Worm (Caenorhabditis elegans) whole organism, mixed stage, embryonic: ENCODE data around the gene W02G9.3.
A peak's percentile ranks its signal among the peaks of the same experiment; 100 is the strongest.

Experiments
- M03D4.4 ChIP-seq: sonication (generic microtip); optimal IDR thresholded peaks from 2 replicates; lab custom pipeline; 2017; ENCODE audit warnings: mild to moderate bottlenecking, missing genetic modification characterization, missing compliant biosample characterization
- blmp-1 ChIP-seq: fragments of 150-350 bp; optimal IDR thresholded peaks from 2 replicates; lab custom pipeline; 2014; ENCODE audit warnings: missing biosample characterization, missing genetic modification characterization
- ceh-39 ChIP-seq: fragments of 150-350 bp; optimal IDR thresholded peaks from 2 replicates; lab custom pipeline; 2014; ENCODE audit warnings: missing biosample characterization, missing genetic modification characterization
- ceh-43 ChIP-seq: fragments of 200-800 bp; sonication (Bioruptor generic); optimal IDR thresholded peaks from 2 replicates; lab custom pipeline; 2018; ENCODE audit warnings: mild to moderate bottlenecking, missing genetic modification characterization, moderate library complexity, missing compliant biosample characterization
- ceh-83 ChIP-seq: fragments of 200-800 bp; sonication (Bioruptor generic); optimal IDR thresholded peaks from 2 replicates; lab custom pipeline; 2018; ENCODE audit warnings: mild to moderate bottlenecking, missing genetic modification characterization, missing compliant biosample characterization
- ces-1 ChIP-seq: fragments of 150-350 bp; optimal IDR thresholded peaks from 2 replicates; lab custom pipeline; 2014; ENCODE audit warnings: missing biosample characterization, missing genetic modification reagents, missing genetic modification characterization
- elt-1 ChIP-seq: sonication (generic microtip); optimal IDR thresholded peaks from 2 replicates; lab custom pipeline; 2017; ENCODE audit warnings: missing genetic modification characterization, mild to moderate bottlenecking, missing compliant biosample characterization, antibody characterized with exemption, moderate library complexity, borderline replicate concordance; ENCODE audit not compliant: insufficient read depth
- elt-3 ChIP-seq: fragments of 150-350 bp; optimal IDR thresholded peaks from 2 replicates; lab custom pipeline; 2014; ENCODE audit warnings: missing biosample characterization, missing genetic modification characterization
- flh-1 ChIP-seq: fragments of 200-800 bp; sonication (Bioruptor generic); optimal IDR thresholded peaks from 2 replicates; lab custom pipeline; 2018; ENCODE audit warnings: mild to moderate bottlenecking, missing genetic modification characterization, moderate library complexity, missing compliant biosample characterization
- ham-2 ChIP-seq: fragments of 200-800 bp; sonication (Bioruptor generic); optimal IDR thresholded peaks from 2 replicates; lab custom pipeline; 2018; ENCODE audit warnings: mild to moderate bottlenecking, missing genetic modification characterization, missing compliant biosample characterization
- hlh-1 ChIP-seq: fragments of 150-350 bp; optimal IDR thresholded peaks from 2 replicates; lab custom pipeline; 2014; ENCODE audit warnings: missing biosample characterization, missing genetic modification reagents, missing genetic modification characterization
- lin-13 ChIP-seq: fragments of 150-350 bp; optimal IDR thresholded peaks from 2 replicates; lab custom pipeline; 2014; ENCODE audit warnings: missing biosample characterization, missing genetic modification characterization
- lin-32 ChIP-seq: fragments of 200-800 bp; sonication (Bioruptor generic); optimal IDR thresholded peaks from 2 replicates; lab custom pipeline; 2018; ENCODE audit warnings: mild to moderate bottlenecking, missing genetic modification characterization, missing compliant biosample characterization
- lsy-2 ChIP-seq: fragments of 150-350 bp; optimal IDR thresholded peaks from 2 replicates; lab custom pipeline; 2014; ENCODE audit warnings: missing biosample characterization, missing genetic modification characterization
- mab-5 ChIP-seq: fragments of 150-350 bp; optimal IDR thresholded peaks from 2 replicates; lab custom pipeline; 2014; ENCODE audit warnings: missing biosample characterization, missing genetic modification characterization
- mep-1 ChIP-seq: fragments of 150-350 bp; optimal IDR thresholded peaks from 2 replicates; lab custom pipeline; 2017; ENCODE audit warnings: missing biosample characterization, missing genetic modification reagents, missing genetic modification characterization, inconsistent platforms
- mls-2 ChIP-seq: sonication (generic microtip); optimal IDR thresholded peaks from 2 replicates; lab custom pipeline; 2016; ENCODE audit warnings: mild to moderate bottlenecking, missing genetic modification characterization, moderate library complexity, missing compliant biosample characterization
- nhr-12 ChIP-seq: fragments of 150-350 bp; optimal IDR thresholded peaks from 2 replicates; lab custom pipeline; 2014; ENCODE audit warnings: missing biosample characterization, missing genetic modification characterization
- nhr-2 ChIP-seq: fragments of 150-350 bp; optimal IDR thresholded peaks from 2 replicates; lab custom pipeline; 2014; ENCODE audit warnings: missing biosample characterization, missing genetic modification characterization
- nhr-237 ChIP-seq: fragments of 150-350 bp; optimal IDR thresholded peaks from 2 replicates; lab custom pipeline; 2014; ENCODE audit warnings: missing biosample characterization, missing genetic modification characterization
- nhr-28 ChIP-seq: fragments of 150-350 bp; optimal IDR thresholded peaks from 2 replicates; lab custom pipeline; 2014; ENCODE audit warnings: missing biosample characterization, missing genetic modification characterization
- nhr-76 ChIP-seq: sonication (generic microtip); optimal IDR thresholded peaks from 2 replicates; lab custom pipeline; 2017; ENCODE audit warnings: missing biosample characterization, missing genetic modification characterization
- pha-4 ChIP-seq: fragments of 150-350 bp; optimal IDR thresholded peaks from 2 replicates; lab custom pipeline; 2018; ENCODE audit warnings: missing biosample characterization, missing genetic modification reagents, missing genetic modification characterization
- sem-2 ChIP-seq: fragments of 200-800 bp; sonication (Bioruptor generic); optimal IDR thresholded peaks from 2 replicates; lab custom pipeline; 2018; ENCODE audit warnings: mild to moderate bottlenecking, missing genetic modification characterization, missing compliant biosample characterization
- snpc-4 ChIP-seq: fragments of 150-350 bp; optimal IDR thresholded peaks from 2 replicates; lab custom pipeline; 2014; ENCODE audit warnings: missing biosample characterization, missing genetic modification characterization
- sptf-1 ChIP-seq: sonication (generic microtip); optimal IDR thresholded peaks from 2 replicates; lab custom pipeline; 2017; ENCODE audit warnings: mild to moderate bottlenecking, missing genetic modification characterization, moderate library complexity, missing compliant biosample characterization
- tbx-8 ChIP-seq: fragments of 200-800 bp; sonication (Bioruptor generic); optimal IDR thresholded peaks from 2 replicates; lab custom pipeline; 2018; ENCODE audit warnings: mild to moderate bottlenecking, missing genetic modification characterization, moderate library complexity, missing compliant biosample characterization
- unc-120 ChIP-seq: sonication (generic microtip); optimal IDR thresholded peaks from 2 replicates; lab custom pipeline; 2017; ENCODE audit warnings: missing genetic modification characterization, missing compliant biosample characterization; ENCODE audit not compliant: poor library complexity, severe bottlenecking
- unc-39 ChIP-seq: fragments of 150-350 bp; optimal IDR thresholded peaks from 2 replicates; lab custom pipeline; 2014; ENCODE audit warnings: missing biosample characterization, missing genetic modification characterization
- zip-8 ChIP-seq: fragments of 150-350 bp; optimal IDR thresholded peaks from 2 replicates; lab custom pipeline; 2014; ENCODE audit warnings: missing biosample characterization, missing genetic modification characterization
- ztf-11 ChIP-seq: fragments of 150-350 bp; optimal IDR thresholded peaks from 2 replicates; lab custom pipeline; 2014; ENCODE audit warnings: missing biosample characterization, missing genetic modification characterization

Gene W02G9.3

DNA sequence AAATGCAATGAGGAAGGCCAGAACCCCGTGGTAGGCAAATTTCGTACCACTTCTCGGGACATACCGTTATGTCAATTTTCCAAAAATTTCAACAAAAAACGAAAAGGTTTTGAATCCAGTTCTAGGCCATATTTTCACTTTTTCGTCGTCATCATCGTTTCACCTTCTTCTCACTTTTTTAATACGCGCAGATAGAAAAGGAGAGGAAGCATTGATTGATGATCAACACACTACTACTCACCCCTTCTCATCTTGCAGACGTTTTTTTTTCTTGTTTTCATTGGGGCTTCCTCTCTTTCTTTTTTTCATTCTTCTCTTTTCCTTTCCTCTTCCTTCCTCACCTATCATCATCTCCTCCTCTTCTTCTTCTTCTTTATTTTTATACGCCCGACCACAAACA is 2.9 kb downstream of the W02G9.3 start:
- TF ChIP-seq flh-1 (GFP tag; lab: Kevin White, UChicago) (no peak), ceh-83 (GFP tag; lab: Kevin White, UChicago) (no peak), blmp-1 (peak; percentile 6)

DNA sequence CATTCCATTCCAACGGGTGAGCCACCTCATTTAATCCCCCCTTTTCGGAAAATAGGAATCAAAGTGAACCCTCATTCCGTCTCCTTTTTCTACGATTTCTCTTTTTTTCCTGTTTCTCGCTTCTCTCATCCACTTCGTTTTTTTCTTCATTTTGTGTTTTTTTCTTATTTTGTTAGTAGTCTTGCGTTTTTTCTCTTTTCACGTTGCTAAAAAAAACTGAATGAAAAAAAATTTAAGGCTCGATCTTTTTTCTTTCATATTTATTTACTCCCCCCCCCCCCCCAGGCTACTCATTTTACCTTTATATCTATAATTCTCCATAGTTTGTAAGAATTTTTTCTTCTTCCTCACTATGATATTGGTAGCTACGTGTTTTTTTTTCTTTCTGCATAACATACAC is 4.9 kb downstream of the W02G9.3 start:
- TF ChIP-seq mls-2 (tag; lab: Kevin White, UChicago) (no peak), M03D4.4 (tag; lab: Kevin White, UChicago) (no peak), nhr-237 (no peak)

DNA sequence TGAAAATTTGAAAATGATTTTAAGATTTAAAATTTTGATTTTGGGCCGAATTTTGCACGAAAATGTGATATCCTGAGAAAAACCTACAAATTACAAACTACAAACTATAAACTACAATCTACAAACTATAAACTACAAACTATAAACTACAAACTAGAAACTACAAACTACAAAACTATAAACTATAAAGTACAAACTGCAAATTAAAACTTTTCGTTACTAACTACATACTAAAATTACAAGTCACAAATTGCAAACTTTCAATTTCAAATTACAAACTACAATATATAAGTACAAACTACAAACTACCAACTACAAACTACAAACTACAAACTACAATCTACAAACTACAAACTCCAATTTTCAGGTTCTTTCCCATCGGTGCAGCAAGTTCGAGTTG is 10.7 kb downstream of the W02G9.3 start:
- TF ChIP-seq lsy-2 (tag; lab: Kevin White, UChicago) (no peak), ham-2 (GFP tag; lab: Kevin White, UChicago) (no peak), ceh-83 (GFP tag; lab: Kevin White, UChicago) (no peak), lin-32 (GFP tag; lab: Kevin White, UChicago) (no peak), nhr-237 (no peak)

DNA sequence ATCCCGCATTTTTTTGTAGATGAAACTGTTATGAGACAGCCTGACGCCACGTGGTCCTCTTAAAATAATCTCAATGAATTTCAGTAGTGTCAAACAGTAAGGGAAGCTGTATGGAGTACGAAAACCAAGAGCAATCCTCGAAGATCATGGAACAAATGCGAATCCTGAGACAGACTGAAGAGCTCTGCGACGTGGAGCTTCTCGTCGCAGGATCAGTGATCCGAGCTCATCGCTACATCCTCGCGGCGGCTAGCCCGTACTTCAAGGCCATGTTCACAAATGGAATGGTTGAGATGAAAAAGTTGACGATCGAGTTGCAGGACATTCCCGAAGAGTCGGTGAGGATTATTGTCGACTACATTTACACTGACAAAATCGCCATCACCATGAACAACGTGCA is 11.4 kb downstream of the W02G9.3 start:
- TF ChIP-seq mab-5 (tag; lab: Kevin White, UChicago) = no peak
- no peak for TF ChIP-seq lsy-2 (tag; lab: Kevin White, UChicago)
- no peak for TF ChIP-seq lin-32 (GFP tag; lab: Kevin White, UChicago)
- TF ChIP-seq tbx-8 = no peak
- TF ChIP-seq pha-4 = no peak
- TF ChIP-seq nhr-2 (tag; lab: Kevin White, UChicago) = no peak
- TF ChIP-seq ceh-39 (tag; lab: Kevin White, UChicago) = no peak
- no peak for TF ChIP-seq nhr-237

DNA sequence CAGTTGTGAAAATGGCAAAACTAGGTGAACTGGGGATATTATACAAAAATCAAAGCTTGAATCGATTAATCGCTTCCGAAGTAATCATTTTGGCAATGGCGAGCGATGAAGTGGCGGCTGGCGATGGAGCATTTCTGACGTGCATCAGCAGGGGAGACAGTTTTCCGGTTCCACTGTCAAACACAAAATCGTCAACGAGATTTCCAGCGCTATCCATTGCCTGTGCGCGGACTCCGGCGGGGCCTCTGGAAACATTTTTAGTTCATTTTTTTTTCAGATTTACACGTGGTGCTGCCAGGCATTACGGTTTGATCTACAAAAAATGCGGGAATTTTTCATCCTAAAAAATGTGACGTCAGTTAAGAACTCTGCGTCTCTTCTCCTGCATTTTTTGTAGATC is 15.8 kb downstream of the W02G9.3 start:
- TF ChIP-seq tbx-8 (no peak), snpc-4 (no peak), mep-1 (no peak), lin-13 (tag; lab: Kevin White, UChicago) (no peak), nhr-2 (tag; lab: Kevin White, UChicago) (no peak), ceh-83 (GFP tag; lab: Kevin White, UChicago) (no peak), nhr-12 (tag; lab: Kevin White, UChicago) (no peak), mab-5 (tag; lab: Kevin White, UChicago) (no peak), unc-39 (tag; lab: Kevin White, UChicago) (no peak), M03D4.4 (tag; lab: Kevin White, UChicago) (no peak), unc-120 (tag; lab: Kevin White, UChicago) (no peak), ham-2 (GFP tag; lab: Kevin White, UChicago) (no peak), pha-4 (no peak), nhr-28 (tag; lab: Kevin White, UChicago) (no peak), ceh-43 (GFP tag; lab: Kevin White, UChicago) (no peak), flh-1 (GFP tag; lab: Kevin White, UChicago) (no peak), hlh-1 (no peak)

DNA sequence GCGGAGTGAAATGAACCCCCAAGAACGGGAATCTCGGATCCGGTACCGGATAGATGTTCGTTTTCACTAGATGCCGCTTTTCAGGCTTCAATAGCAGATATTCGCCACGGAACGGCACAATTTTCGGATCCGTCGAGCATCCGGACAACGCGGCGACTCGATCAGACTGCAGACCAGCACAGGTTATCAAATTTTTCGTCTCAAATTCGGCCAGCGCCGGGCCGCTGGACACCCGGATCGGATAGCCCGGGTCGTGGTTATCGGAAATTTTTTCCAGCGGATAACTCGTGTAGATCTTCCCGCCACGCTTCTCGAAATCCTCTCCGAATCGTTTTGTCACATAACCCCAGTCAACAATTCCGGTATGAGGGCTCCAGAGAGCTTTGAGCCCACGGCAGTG is 17.7 kb downstream of the W02G9.3 start:
- TF ChIP-seq nhr-12 (tag; lab: Kevin White, UChicago) = no peak
- no peak for TF ChIP-seq blmp-1
- no peak for TF ChIP-seq nhr-28 (tag; lab: Kevin White, UChicago)
- no peak for TF ChIP-seq ces-1 (GFP tag; lab: Kevin White, UChicago)
- TF ChIP-seq unc-39 (tag; lab: Kevin White, UChicago) = no peak
- no peak for TF ChIP-seq unc-120 (tag; lab: Kevin White, UChicago)
- no peak for TF ChIP-seq lin-13 (tag; lab: Kevin White, UChicago)
- no peak for TF ChIP-seq tbx-8
- no peak for TF ChIP-seq sem-2
- TF ChIP-seq ceh-43 (GFP tag; lab: Kevin White, UChicago) = no peak
- TF ChIP-seq ceh-39 (tag; lab: Kevin White, UChicago) = no peak
- no peak for TF ChIP-seq M03D4.4 (tag; lab: Kevin White, UChicago)
- TF ChIP-seq lin-32 (GFP tag; lab: Kevin White, UChicago) = no peak
- TF ChIP-seq mep-1 = no peak
- no peak for TF ChIP-seq flh-1 (GFP tag; lab: Kevin White, UChicago)
- no peak for TF ChIP-seq elt-3 (tag; lab: Kevin White, UChicago)
- TF ChIP-seq nhr-237 = no peak
- no peak for TF ChIP-seq nhr-76 (tag; lab: Kevin White, UChicago)
- no peak for TF ChIP-seq hlh-1
- no peak for TF ChIP-seq pha-4

DNA sequence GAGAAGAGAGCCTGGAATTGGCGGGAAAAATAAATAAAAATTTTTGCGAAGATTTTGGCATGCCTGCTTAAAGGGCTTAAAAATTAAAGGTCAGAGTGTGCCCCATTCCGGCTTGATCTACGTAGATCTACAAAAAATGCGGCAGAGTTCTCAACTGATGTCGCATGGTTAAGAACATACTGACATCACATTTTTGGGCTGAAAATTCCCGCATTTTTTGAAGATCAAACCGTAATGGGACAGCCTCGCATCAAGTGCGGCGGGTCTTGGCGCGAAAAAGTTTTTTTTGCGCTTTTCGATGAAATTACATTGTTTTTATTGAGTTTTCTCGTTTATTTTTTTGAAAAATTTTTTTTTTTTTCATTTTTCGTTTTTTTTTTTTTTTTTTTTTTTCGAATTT is 18.2 kb downstream of the W02G9.3 start:
- no peak for TF ChIP-seq nhr-237
- no peak for TF ChIP-seq lsy-2 (tag; lab: Kevin White, UChicago)
- no peak for TF ChIP-seq ces-1 (GFP tag; lab: Kevin White, UChicago)
- TF ChIP-seq elt-1 (tag; lab: Kevin White, UChicago) = no peak
- TF ChIP-seq flh-1 (GFP tag; lab: Kevin White, UChicago) = no peak
- no peak for TF ChIP-seq mab-5 (tag; lab: Kevin White, UChicago)
- TF ChIP-seq mep-1 = no peak
- no peak for TF ChIP-seq zip-8
- no peak for TF ChIP-seq mls-2 (tag; lab: Kevin White, UChicago)
- TF ChIP-seq nhr-28 (tag; lab: Kevin White, UChicago) = no peak
- TF ChIP-seq lin-32 (GFP tag; lab: Kevin White, UChicago) = no peak
- TF ChIP-seq pha-4 = no peak
- no peak for TF ChIP-seq unc-120 (tag; lab: Kevin White, UChicago)
- TF ChIP-seq snpc-4 = no peak
- TF ChIP-seq ceh-83 (GFP tag; lab: Kevin White, UChicago) = no peak
- no peak for TF ChIP-seq ztf-11 (tag; lab: Kevin White, UChicago)
- no peak for TF ChIP-seq lin-13 (tag; lab: Kevin White, UChicago)
- no peak for TF ChIP-seq nhr-12 (tag; lab: Kevin White, UChicago)
- TF ChIP-seq sptf-1 (tag; lab: Kevin White, UChicago) = no peak
